Worm (Caenorhabditis elegans) whole organism, midembryonic: ENCODE results near the gene col-185.

ENCODE experiments used
- T22C8.4 ChIP-seq: fragments of 200-800 bp; sonication (Bioruptor generic); IDR thresholded peaks from 2 replicates; pipeline ENCODE4 v1.3.6; 2022; ENCODE audit warnings: missing genetic modification characterization, missing compliant biosample characterization
- cog-1 ChIP-seq: sonication (generic microtip); optimal IDR thresholded peaks from 2 replicates; lab custom pipeline; 2016; ENCODE audit warnings: missing genetic modification characterization, missing compliant biosample characterization
- flt-1 ChIP-seq: fragments of 200-800 bp; sonication (Bioruptor generic); IDR thresholded peaks from 2 replicates; pipeline ENCODE4 v1.3.6; 2022; ENCODE audit warnings: missing genetic modification characterization, missing compliant biosample characterization
- ref-1 ChIP-seq: fragments of 200-800 bp; sonication (Bioruptor generic); conservative IDR thresholded peaks from 2 replicates; pipeline ENCODE4 v1.3.6; 2022; ENCODE audit warnings: missing genetic modification reagents, missing genetic modification characterization, missing compliant biosample characterization
- ztf-23 ChIP-seq: fragments of 200-800 bp; sonication (Bioruptor generic); IDR thresholded peaks from 2 replicates; pipeline ENCODE4 v1.3.6; 2022; ENCODE audit warnings: missing genetic modification reagents, missing genetic modification characterization, missing compliant biosample characterization

- no peak for TF ChIP-seq ztf-23
- no peak for TF ChIP-seq ref-1
- no peak for TF ChIP-seq T22C8.4
- no peak for TF ChIP-seq flt-1
- TF ChIP-seq cog-1 (tag; lab: Kevin White, UChicago): no peak
Measured at ce11 chrX:13541335-13541734, 30.4 kb upstream of the col-185 start.
